Worm (Caenorhabditis elegans) whole organism, dauer: ENCODE measurements around the gene sdc-1.

Experiments used
- unc-62 ChIP-seq: sonication (generic microtip); optimal IDR thresholded peaks from 2 replicates; lab custom pipeline; 2017; ENCODE audit warnings: missing biosample characterization, missing genetic modification reagents, missing genetic modification characterization

Gene sdc-1

DNA sequence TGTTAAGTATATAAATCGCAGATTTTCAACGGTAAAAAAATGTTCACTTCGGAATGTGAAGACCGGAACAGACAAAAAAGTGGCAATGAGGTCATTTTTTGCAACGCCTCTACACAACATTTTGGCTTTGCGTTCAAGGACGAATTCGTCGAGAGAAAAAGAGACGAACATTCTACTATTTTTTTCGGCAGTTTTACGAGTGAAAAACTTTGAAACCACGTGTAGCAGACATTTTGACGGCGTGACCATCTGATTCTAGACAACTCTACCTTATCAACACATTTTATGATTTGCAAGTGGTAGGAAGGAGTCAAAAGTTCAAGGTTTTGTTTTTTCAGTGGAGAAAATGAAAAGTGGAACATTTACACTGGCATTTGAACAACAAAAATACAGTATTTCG is 15.0 kb downstream of the sdc-1 start:
- no peak for TF ChIP-seq unc-62 (GFP tag; lab: Kevin White, UChicago)

DNA sequence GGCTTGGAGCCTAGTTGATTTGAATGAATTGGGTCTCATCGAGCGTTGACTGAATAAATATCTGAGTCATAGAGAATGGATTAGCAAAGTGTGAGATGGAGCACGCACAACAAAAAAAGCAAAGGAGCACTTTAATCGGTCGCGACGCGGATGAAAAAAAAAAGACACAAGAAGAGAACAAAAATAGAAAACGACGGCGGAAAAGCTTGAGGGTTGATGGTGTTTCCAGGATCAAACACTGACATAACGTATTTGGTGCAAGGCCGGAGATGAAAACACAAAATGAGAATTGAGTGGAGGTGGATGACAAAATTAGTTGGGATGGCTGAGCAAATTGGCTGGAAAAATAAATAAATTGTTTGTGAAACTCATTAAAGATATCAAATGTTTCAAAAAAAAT is 17.4 kb downstream of the sdc-1 start, which contains the start of gene F52E10.4:
Gene F52E10.4, minus strand, starts transcription at position 101 of the 400 bp plus-strand sequence.
- TF ChIP-seq unc-62 (GFP tag; lab: Kevin White, UChicago) = no peak

DNA sequence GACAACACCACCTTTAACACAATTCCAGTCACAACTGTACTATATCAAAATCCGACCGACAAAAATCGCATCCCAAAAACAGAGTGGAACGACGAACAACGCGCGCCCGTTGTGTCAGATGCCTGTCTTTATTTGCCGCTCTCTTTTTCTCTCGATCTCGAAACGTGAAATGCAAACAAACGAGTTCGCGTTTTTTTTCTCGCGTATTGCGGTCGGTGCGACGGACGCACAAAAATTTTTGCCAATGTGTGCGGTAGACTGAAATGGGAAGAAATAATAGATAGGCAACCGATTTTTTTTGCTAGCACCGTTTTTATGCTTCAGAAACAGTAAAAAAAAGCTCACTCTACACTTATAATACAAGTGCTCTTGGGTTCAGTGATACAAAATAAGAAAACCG is 21.6 kb downstream of the sdc-1 start:
- no peak for TF ChIP-seq unc-62 (GFP tag; lab: Kevin White, UChicago)

DNA sequence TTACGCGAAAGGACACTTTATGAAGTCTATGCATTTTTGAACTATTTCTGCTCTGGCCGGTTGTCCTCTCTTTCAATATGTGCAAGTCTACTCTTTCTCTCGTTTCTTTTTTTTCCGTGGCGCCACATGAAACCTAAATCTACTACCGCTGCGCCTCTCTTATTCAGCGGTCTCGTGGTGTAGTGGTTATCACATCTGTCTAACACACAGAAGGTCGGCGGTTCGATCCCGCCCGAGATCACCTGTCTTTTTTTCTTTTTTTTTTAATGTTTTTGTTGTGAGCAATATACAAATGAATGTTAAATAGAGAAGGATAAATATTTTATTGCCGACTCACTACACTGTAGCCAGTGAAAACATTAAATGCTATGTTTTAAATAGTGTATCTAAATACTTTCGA is 22.6 kb downstream of the sdc-1 start:
- no peak for TF ChIP-seq unc-62 (GFP tag; lab: Kevin White, UChicago)

DNA sequence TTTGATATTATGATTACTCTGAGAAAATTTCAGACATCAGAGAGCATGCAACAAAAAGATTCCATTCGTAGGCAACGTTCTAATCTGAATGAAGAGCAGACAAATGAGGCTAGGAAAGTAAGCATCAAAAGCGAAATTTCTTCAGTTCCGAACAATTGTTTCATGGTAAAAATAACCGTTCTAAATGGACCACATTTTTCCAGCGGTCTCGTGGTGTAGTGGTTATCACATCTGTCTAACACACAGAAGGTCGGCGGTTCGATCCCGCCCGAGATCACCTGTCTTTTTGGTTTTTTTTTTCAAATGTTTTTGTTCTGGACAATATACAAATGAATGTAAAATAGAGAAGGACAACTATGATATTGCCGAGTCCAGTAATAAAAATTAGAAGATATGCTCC is 24.3 kb downstream of the sdc-1 start, which contains the start of gene twk-21:
Gene twk-21, plus strand, starts transcription at position 34 of the 400 bp plus-strand sequence.
- TF ChIP-seq unc-62 (GFP tag; lab: Kevin White, UChicago) = no peak

DNA sequence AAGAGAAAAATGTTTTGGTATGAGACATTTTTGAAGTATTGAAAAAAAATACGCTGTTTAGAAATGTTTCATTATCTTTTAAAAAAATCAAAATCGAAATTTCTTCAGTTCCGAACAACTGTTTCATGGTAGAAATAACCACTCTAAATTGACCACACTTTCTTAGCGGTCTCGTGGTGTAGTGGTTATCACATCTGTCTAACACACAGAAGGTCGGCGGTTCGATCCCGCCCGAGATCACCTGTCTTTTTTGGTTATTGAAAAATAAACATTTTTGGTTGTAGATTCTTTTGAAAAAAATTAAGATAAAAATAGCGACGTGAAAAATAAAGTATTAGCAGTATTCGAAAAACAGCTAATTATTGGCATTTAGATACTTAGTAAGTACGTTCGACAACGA is 24.9 kb downstream of the sdc-1 start:
- no peak for TF ChIP-seq unc-62 (GFP tag; lab: Kevin White, UChicago)

DNA sequence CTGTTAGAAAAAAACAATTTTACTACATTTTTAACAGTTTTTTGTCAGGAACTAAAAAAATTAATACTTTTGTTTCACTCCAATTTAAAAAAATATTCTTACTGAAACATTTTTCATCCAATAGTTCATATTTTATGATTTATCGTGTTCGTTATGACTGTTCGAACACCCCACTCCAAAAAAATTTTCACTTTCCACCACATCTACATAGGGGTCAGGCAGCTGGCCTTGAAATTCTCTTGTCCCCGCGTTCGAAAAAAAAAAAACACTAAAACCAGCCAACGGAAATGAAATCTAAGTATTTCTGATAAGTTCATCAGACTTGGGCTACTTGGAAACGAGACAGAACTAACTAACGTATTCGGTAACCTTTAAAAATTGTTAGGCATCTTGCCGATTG is 30.6 kb downstream of the sdc-1 start, which contains the start of gene twk-22:
Gene twk-22, plus strand, starts transcription at position 301 of the 400 bp plus-strand sequence.
- TF ChIP-seq unc-62 (GFP tag; lab: Kevin White, UChicago) = no peak

DNA sequence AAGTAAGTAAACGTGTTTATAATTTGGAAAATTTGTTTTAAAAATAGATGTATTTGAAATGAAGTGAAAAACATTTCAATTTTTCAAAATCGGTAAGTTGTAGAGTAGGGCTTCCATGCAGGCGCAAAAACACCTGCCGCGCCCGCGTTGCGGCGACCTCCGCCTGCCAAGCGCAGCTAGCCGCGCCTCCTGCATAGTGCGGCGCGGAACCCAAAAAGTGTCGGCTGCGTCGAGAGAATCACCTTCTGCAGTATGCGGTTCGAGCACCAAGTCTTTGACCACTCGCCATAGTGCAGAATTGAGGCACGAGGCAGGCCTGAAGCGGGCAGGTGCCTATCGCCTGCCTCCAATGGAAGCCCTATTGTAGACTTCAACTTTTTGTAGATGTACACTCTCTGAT is 34.1 kb downstream of the sdc-1 start:
- TF ChIP-seq unc-62 (GFP tag; lab: Kevin White, UChicago) = no peak

DNA sequence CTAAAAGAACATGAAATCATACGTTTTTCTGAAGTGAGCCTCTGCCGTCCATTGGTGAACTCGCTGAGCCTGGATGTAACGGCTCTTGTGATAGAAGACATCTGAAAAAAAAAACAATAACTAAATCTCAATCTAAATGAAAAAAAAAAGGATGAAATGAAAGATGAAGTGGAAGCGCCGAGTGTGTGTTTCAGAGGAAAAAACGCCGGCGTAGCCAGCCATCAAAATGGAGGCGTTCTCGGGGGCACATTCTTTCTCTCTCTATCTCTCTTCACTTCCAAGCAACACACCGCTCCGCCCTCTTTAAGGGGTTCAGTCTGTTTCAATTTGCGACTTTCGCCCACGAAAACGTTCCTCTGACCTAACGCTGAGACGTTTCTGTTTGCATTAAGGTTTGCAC is 42.1 kb downstream of the sdc-1 start, which contains the start of gene T01B4.3:
Gene T01B4.3, minus strand, starts transcription at position 101 of the 400 bp plus-strand sequence.
- TF ChIP-seq unc-62 (GFP tag; lab: Kevin White, UChicago) = no peak

DNA sequence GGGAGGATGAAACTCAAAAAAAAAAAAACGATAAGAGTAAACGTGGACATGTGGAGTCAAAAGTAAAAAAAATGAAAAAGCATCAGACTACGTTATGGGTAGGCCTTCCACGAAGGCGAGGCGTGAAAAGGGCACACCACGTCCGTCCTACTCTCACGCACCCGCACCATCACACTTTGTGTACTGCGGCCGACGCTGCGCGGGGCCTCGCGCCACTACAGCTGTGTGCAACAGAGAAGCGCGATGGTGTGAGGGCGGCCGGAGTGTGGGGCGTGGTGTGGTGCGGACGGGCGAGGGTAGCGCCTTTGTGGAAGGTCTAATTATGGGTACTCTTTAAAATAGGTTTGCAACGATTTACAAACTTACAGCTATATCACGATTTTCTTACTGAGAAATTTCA is 42.7 kb downstream of the sdc-1 start:
- no peak for TF ChIP-seq unc-62 (GFP tag; lab: Kevin White, UChicago)

DNA sequence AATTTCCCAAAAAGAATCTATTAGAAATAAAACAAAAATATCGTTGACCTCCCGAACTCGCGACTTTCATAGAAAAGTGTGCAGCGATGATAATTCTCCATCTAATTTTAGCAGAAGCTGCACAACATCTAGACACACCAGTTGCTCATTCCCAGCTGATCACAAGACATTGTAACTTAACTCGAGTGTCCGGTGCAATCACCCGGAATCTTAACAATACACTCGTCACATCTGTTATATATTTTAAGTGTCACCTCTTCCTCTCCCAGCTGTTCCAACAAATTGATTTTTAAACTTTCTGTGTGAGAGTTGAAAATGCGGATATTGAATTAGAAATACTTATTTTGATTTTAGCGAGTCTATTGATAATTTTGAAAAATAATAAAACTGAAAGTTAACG is 45.8 kb downstream of the sdc-1 start:
- no peak for TF ChIP-seq unc-62 (GFP tag; lab: Kevin White, UChicago)

DNA sequence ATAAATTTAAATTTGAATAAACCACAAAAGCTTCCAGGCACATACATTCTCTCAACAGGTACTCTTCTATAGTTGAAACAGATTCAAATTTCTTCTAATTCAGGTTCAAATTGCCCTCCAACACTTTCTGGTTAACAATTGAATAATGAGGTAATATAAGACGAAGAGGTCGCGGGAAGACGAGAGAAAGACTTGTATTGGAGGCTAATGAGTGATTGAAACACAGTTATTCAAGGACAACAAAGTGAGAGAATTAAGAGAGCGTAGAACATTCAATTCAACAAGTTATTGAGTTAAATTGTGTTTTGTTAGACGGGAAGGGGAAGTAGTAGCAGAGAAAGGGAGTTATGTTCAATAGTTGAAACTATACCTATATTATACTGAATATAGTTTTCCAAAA is 46.3 kb downstream of the sdc-1 start:
- TF ChIP-seq unc-62 (GFP tag; lab: Kevin White, UChicago) = no peak

DNA sequence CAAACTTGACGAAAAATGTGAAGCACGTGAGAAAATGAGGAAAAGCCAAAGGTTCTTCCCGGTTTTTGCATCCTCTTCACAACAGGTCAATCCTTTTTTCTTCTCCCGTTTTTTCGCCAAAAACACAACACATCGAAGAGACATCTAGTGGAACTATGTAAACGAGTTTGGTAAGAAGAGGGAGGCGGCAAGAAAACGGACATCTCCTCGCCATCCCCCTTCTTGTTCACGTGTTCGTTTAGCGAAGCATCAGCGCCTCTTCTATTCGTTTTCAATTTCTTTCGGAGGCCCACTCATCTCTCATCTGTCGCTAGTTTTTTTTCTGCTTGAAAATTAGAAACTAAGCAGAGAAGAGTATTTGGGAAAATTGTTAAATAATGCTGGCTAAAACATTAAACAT is 48.7 kb downstream of the sdc-1 start:
- TF ChIP-seq unc-62 (GFP tag; lab: Kevin White, UChicago) = no peak

DNA sequence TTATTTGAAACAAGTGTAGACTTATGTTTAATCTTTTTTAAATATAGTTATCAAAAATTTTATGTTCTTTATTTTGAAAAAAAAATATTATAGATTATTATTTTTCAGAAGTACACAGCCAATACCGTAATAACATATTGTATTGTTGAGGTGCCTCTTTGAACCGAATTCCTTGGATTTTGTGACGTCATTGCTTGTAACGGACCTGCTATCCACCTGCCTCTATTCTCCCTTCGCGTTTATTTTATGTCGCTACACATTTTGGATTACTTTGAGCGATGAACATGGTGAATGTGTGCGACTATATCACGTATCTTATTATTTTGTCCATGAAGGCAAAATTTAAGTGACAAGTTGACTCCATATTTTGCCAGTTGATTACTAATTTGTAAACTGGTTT is 51.7 kb downstream of the sdc-1 start:
- TF ChIP-seq unc-62 (GFP tag; lab: Kevin White, UChicago) = no peak

DNA sequence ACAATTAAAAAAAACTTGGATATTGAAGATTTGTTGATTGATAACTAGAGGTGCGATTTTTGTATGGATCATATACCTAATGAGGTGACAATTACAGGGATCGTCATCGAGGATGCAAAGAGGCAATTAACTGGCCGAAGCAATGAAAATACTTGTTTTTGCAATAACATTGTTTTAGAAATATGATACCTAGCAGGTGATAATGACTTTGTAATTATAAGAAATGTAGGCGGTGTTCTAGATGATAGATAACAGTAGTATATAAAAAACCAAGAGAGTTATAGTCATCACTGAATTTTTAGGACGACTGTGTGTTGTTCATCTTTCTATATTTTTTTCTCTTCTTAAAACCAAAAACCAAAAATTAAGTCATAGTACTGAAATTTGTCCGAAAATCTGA is 52.8 kb downstream of the sdc-1 start, which contains the start of gene C11G6.2:
Gene C11G6.2, plus strand, starts transcription at position 301 of the 400 bp plus-strand sequence.
- TF ChIP-seq unc-62 (GFP tag; lab: Kevin White, UChicago) = no peak

DNA sequence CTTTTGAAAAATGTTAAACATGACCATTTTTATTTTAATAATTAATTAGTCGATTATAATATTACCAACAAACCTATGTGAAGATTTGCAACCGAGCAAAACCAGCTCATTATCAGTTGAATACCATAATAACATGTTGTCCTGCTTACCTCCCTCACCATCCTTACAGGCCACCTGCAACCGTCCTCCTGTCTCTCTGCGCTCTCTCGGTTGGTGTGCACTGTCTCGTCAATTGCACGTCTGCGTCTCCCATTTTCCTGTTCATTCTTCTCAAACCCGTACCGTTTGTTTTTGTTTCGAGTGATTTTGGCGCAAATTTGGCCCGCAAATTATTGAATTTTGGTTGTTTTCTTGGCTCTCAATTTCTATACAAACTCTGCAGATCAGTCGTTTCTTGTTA is 55.9 kb downstream of the sdc-1 start:
- TF ChIP-seq unc-62 (GFP tag; lab: Kevin White, UChicago) = no peak

DNA sequence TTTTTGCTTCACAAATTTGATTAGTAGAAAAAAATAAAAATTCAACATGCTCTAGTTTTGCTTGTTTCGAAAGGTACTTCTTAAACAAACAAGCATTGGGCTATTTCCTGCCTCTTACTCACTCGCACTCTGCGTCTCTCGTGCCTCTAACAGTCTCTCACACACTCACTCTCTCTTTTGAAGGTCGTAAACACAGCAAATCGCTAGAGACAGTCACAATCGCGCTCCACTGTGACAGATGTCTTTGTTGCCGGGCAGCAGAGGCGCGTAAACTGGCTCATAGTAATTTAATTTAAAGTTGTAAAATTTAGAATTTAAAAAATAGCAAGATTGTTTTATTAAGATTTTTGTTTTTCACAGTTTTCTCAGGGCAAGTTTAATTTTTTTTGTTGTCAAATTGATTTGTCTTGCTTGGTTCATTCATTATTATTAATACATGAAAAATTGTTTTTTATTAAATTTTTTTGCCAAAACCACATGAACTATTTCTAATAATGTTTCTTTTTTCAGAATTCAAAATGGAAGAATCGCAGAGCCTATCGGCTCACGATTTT is 56.4 kb downstream of the sdc-1 start, which contains the start of gene taf-3:
Gene taf-3, plus strand, starts transcription at position 504 of the 554 bp plus-strand sequence.
- TF ChIP-seq unc-62 (GFP tag; lab: Kevin White, UChicago) = no peak
